Fruit fly (Drosophila melanogaster): ENCODE measurements around the gene SP1029.
A peak's percentile ranks its signal among the peaks of the same experiment; 100 is the strongest.

The SP1029 gene

DNA sequence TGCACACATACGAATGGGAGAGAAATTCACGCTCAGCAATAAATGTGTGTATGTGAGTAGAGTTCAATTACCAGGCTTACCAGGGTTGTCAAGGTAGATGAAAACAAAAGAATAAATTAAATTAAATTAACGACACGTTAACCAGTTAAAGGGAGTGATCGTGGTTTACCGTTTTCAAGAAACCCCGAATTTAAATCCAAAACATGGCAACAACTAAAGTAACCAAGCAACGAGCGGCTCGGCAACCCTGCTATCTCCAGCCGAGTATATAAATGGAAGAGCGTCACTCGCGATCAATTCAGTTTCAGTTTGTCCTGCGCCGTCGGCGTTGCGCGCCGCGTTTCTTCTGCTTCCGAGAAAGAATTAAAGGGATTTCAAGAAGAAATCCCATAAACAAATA is 36.0 kb downstream of the SP1029 start (continued):
- TF ChIP-seq CG31388 (GFP tag; optimal IDR thresholded peaks at IDR 0.05) (peak; percentile 98), otp (GFP tag; IDR thresholded peaks at IDR 0.05) (peak; percentile 100), CG31365 (tag; optimal IDR thresholded peaks at IDR 0.05) (peak; percentile 93), CG9797 (GFP tag; optimal IDR thresholded peaks at IDR 0.05) (peak; percentile 74), Hr78 (GFP tag; optimal IDR thresholded peaks at IDR 0.05) (peak in 1 of 2 experiments; percentile 96), Opbp (GFP tag; IDR thresholded peaks at IDR 0.05; ENCODE audit: partially characterized antibody) (peak; percentile 68), CG10321 (GFP tag; IDR thresholded peaks at IDR 0.05) (peak; percentile 90), Atf-2 (GFP tag; optimal IDR thresholded peaks at IDR 0.05) (peak; percentile 99), mirr (GFP tag; optimal IDR thresholded peaks at IDR 0.05) (peak; percentile 98), Sry-δ (GFP tag; optimal IDR thresholded peaks at IDR 0.05) (peak; percentile 79), Max (GFP tag; optimal IDR thresholded peaks at IDR 0.05) (peak; percentile 99), CG16815 (GFP tag; optimal IDR thresholded peaks at IDR 0.05) (peak; percentile 99), CG17385 (GFP tag; optimal IDR thresholded peaks at IDR 0.05) (peak; percentile 98), Antp (GFP tag; optimal IDR thresholded peaks at IDR 0.05) (peak; percentile 99), B-H2 (GFP tag; optimal IDR thresholded peaks at IDR 0.05) (peak; percentile 99), Hey (tag; optimal IDR thresholded peaks at IDR 0.05) (peak; percentile 97), oc (tag; optimal IDR thresholded peaks at IDR 0.05) (peak; percentile 99), CG7839 (tag; optimal IDR thresholded peaks at IDR 0.05) (peak; percentile 100), ranshi (GFP tag; IDR thresholded peaks at IDR 0.05) (peak; percentile 99), CG30431 (GFP tag; optimal IDR thresholded peaks at IDR 0.05) (peak; percentile 99), schlank (tag; optimal IDR thresholded peaks at IDR 0.05) (peak; percentile 98), sna (GFP tag; IDR thresholded peaks at IDR 0.05; ENCODE audit: partially characterized antibody) (no peak), CG6654 (GFP tag; optimal IDR thresholded peaks at IDR 0.05) (peak; percentile 92), Vsx1 (GFP tag; optimal IDR thresholded peaks at IDR 0.05) (peak; percentile 98), Med (GFP tag) (peak; percentile 100), CHES-1-like (GFP tag; optimal IDR thresholded peaks at IDR 0.05) (peak; percentile 99), usp (GFP tag; optimal IDR thresholded peaks at IDR 0.05) (no peak), CG43689 (GFP tag; IDR thresholded peaks at IDR 0.05) (peak; percentile 98), org-1 (GFP tag; optimal IDR thresholded peaks at IDR 0.05) (peak; percentile 99), pzg (GFP tag; optimal IDR thresholded peaks at IDR 0.05) (peak; percentile 37), scrt (GFP tag; optimal IDR thresholded peaks at IDR 0.05) (peak; percentile 98), sima (GFP tag; optimal IDR thresholded peaks at IDR 0.05) (peak; percentile 99), CG6791 (GFP tag; IDR thresholded peaks at IDR 0.05; ENCODE audit: partially characterized antibody) (no peak; the same call in 1 of the 3 replicates), CG6813 (GFP tag; optimal IDR thresholded peaks at IDR 0.05) (peak; percentile 99), ind (GFP tag; optimal IDR thresholded peaks at IDR 0.05) (peak; percentile 99), Meics (GFP tag; optimal IDR thresholded peaks at IDR 0.05) (peak; percentile 99), Hand (GFP tag; optimal IDR thresholded peaks at IDR 0.05) (peak; percentile 99), eve (GFP tag; optimal IDR thresholded peaks at IDR 0.05) (peak in 1 of 2 experiments; percentile 92), CG9932 (GFP tag; IDR thresholded peaks at IDR 0.05) (peak; percentile 99), Neu2 (GFP tag; optimal IDR thresholded peaks at IDR 0.05; ENCODE audit: borderline replicate concordance) (peak; percentile 98), maf-S (GFP tag; optimal IDR thresholded peaks at IDR 0.05) (peak; percentile 99), MTF-1 (GFP tag; optimal IDR thresholded peaks at IDR 0.05; ENCODE audit: borderline replicate concordance) (peak; percentile 98), sc (optimal IDR thresholded peaks at IDR 0.05) (no peak), sc (GFP tag; optimal IDR thresholded peaks at IDR 0.05) (peak; percentile 99), zfh2 (GFP tag; optimal IDR thresholded peaks at IDR 0.05) (peak; percentile 99), CrebB (tag; optimal IDR thresholded peaks at IDR 0.05) (peak; percentile 99), Bgb (GFP tag; IDR thresholded peaks at IDR 0.05; ENCODE audit: partially characterized antibody) (0 out of 2 replicates have a peak, but pooled peaks have one; percentile 60), CG12299 (tag; optimal IDR thresholded peaks at IDR 0.05) (peak; percentile 99), CG32767 (GFP tag; IDR thresholded peaks at IDR 0.05) (peak; percentile 99), CG8765 (GFP tag; IDR thresholded peaks at IDR 0.05) (peak; percentile 99)
